Worm (Caenorhabditis elegans) whole organism, L2 larva: ENCODE results near the gene F46B6.5.

ENCODE experiments used
- F13H6.1 ChIP-seq: sonication (generic microtip); optimal IDR thresholded peaks from 2 replicates; lab custom pipeline; 2016; ENCODE audit warnings: missing genetic modification characterization, missing compliant biosample characterization
- blmp-1 ChIP-seq: sonication (generic microtip); optimal IDR thresholded peaks from 2 replicates; lab custom pipeline; 2017; ENCODE audit warnings: missing genetic modification characterization, mild to moderate bottlenecking, missing compliant biosample characterization, antibody characterized with exemption, moderate library complexity; ENCODE audit not compliant: insufficient read depth
- egl-27 ChIP-seq: sonication (generic microtip); optimal IDR thresholded peaks from 3 replicates; lab custom pipeline; 2017; ENCODE audit warnings: missing biosample characterization, missing genetic modification reagents, missing genetic modification characterization
- nhr-11 ChIP-seq: fragments of 150-350 bp; optimal IDR thresholded peaks from 2 replicates; lab custom pipeline; 2014; ENCODE audit warnings: missing biosample characterization, missing genetic modification characterization
- unc-39 ChIP-seq: fragments of 150-350 bp; optimal IDR thresholded peaks from 2 replicates; lab custom pipeline; 2014; ENCODE audit warnings: missing biosample characterization, missing genetic modification characterization
- unc-55 ChIP-seq: fragments of 150-350 bp; sonication (generic microtip); optimal IDR thresholded peaks from 3 replicates; lab custom pipeline; 2014; ENCODE audit warnings: missing biosample characterization, missing genetic modification reagents, missing genetic modification characterization

DNA sequence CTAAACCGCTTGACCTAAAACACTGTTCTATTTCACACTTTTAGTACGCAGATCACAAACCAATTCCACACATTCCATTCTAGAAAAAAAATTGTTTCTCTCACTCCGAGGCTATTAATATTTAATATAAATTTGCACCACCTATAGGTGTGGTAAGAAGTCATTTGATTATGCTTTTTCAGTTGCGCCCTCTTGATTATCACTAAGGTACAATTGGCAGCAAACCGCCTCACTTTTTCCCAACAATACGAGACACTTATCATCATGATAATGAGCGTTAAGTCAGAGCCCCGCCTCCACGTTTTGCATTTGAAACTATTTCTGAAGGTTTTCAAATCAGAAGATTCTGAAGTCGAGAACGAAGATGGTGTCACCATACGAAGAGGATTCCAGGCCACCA lies 45.6 kb downstream of the F46B6.5 start, which contains the start of gene aqp-4:
- TF ChIP-seq unc-39 (tag; lab: Kevin White, UChicago): no peak
- no peak for TF ChIP-seq nhr-11 (tag; lab: Kevin White, UChicago)
- no peak for TF ChIP-seq blmp-1 (tag; lab: Kevin White, UChicago)
- no peak for TF ChIP-seq unc-55 (GFP tag; lab: Kevin White, UChicago)
- TF ChIP-seq F13H6.1 (tag; lab: Kevin White, UChicago): no peak
- TF ChIP-seq egl-27: no peak
